Worm (Caenorhabditis elegans) whole organism, mixed stage, embryonic: ENCODE measurements around the gene hsp-17.

Experiments
- lin-13 ChIP-seq: fragments of 150-350 bp; optimal IDR thresholded peaks from 2 replicates; lab custom pipeline; 2014; ENCODE audit warnings: missing biosample characterization, missing genetic modification characterization
- lin-32 ChIP-seq: fragments of 200-800 bp; sonication (Bioruptor generic); optimal IDR thresholded peaks from 2 replicates; lab custom pipeline; 2018; ENCODE audit warnings: mild to moderate bottlenecking, missing genetic modification characterization, missing compliant biosample characterization
- nhr-76 ChIP-seq: sonication (generic microtip); optimal IDR thresholded peaks from 2 replicates; lab custom pipeline; 2017; ENCODE audit warnings: missing biosample characterization, missing genetic modification characterization
- snpc-4 ChIP-seq: fragments of 150-350 bp; optimal IDR thresholded peaks from 2 replicates; lab custom pipeline; 2014; ENCODE audit warnings: missing biosample characterization, missing genetic modification characterization

DNA sequence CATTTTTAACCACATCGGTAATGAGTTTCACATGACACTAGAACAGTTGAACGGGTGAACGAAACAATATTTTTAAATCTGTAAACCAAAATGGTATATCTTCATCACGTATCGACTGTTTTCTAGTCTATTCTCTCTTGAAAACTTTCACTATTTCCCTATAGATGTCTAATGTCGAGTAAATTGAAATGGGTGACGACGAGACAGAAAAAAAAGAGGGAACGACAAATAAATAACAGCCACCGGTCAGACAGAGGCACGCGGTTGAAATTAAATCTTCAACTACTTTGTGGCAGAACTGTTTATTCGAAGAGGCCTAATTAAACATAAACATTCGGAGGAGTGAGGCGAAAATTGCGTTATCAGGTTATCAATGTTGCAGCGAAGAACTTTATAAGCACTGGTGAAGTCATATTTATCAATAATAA, 48.7 kb upstream of the hsp-17 start:
- TF ChIP-seq snpc-4 (tag; lab: Kevin White, UChicago) = no peak
- no peak for TF ChIP-seq lin-32 (GFP tag; lab: Kevin White, UChicago)
- TF ChIP-seq nhr-76 (tag; lab: Kevin White, UChicago) = no peak
- no peak for TF ChIP-seq lin-13
